Worm (Caenorhabditis elegans) whole organism, L4 larva: ENCODE results near the gene gst-27.

ENCODE experiments used
- F10B5.3 ChIP-seq: sonication (generic microtip); optimal IDR thresholded peaks from 2 replicates; lab custom pipeline; 2016; ENCODE audit warnings: mild to moderate bottlenecking, missing genetic modification characterization, missing compliant biosample characterization
- F49E8.2 ChIP-seq: sonication (generic microtip); optimal IDR thresholded peaks from 2 replicates; lab custom pipeline; 2016; ENCODE audit warnings: missing compliant biosample characterization, mild to moderate bottlenecking, missing genetic modification characterization, borderline replicate concordance
- Y48G9A.11 ChIP-seq: fragments of 200-800 bp; sonication (Bioruptor generic); IDR thresholded peaks from 2 replicates; pipeline ENCODE4 v1.3.6; 2022; ENCODE audit warnings: missing genetic modification reagents, missing genetic modification characterization, missing compliant biosample characterization
- aha-1 ChIP-seq: fragments of 150-350 bp; peaks from one replicate; lab custom pipeline; 2014; ENCODE audit warnings: missing biosample characterization, missing genetic modification characterization
- ceh-32 ChIP-seq: sonication (generic microtip); optimal IDR thresholded peaks from 2 replicates; lab custom pipeline; 2016; ENCODE audit warnings: mild to moderate bottlenecking, missing genetic modification characterization, missing compliant biosample characterization; ENCODE audit not compliant: poor library complexity
- ctbp-1 ChIP-seq: fragments of 200-800 bp; sonication (Bioruptor generic); IDR thresholded peaks from 2 replicates; pipeline ENCODE4 v1.3.6; 2022; ENCODE audit warnings: missing genetic modification reagents, missing genetic modification characterization, missing compliant biosample characterization
- daf-12 ChIP-seq: fragments of 150-350 bp; optimal IDR thresholded peaks from 2 replicates; lab custom pipeline; 2014; ENCODE audit warnings: missing biosample characterization, missing genetic modification reagents, missing genetic modification characterization
- daf-16 ChIP-seq, 3 experiments: sonication (generic microtip); optimal IDR thresholded peaks; 2 replicates each; lab custom pipeline; 2016 to 2017; ENCODE audit warnings: missing genetic modification characterization in 3 of 3, missing genetic modification reagents in 3 of 3, mild to moderate bottlenecking in 2 of 3, missing compliant biosample characterization in 2 of 3, missing biosample characterization in 1 of 3, moderate library complexity in 1 of 3
- daf-19 ChIP-seq: fragments of 200-800 bp; sonication (Bioruptor generic); conservative IDR thresholded peaks from 2 replicates; pipeline ENCODE4 v1.3.6; 2022; ENCODE audit warnings: missing genetic modification characterization, missing compliant biosample characterization
- dmd-6 ChIP-seq: fragments of 200-800 bp; sonication (Bioruptor generic); IDR thresholded peaks from 2 replicates; pipeline ENCODE4 v1.3.6; 2022; ENCODE audit warnings: missing genetic modification reagents, missing genetic modification characterization, missing compliant biosample characterization
- dmd-8 ChIP-seq: fragments of 200-800 bp; sonication (Bioruptor generic); IDR thresholded peaks from 2 replicates; pipeline ENCODE4 v1.3.6; 2022; ENCODE audit warnings: missing genetic modification characterization, missing compliant biosample characterization
- dve-1 ChIP-seq: sonication (generic microtip); optimal IDR thresholded peaks from 2 replicates; lab custom pipeline; 2017; ENCODE audit warnings: antibody characterized with exemption, mild to moderate bottlenecking, missing genetic modification characterization, missing compliant biosample characterization; ENCODE audit not compliant: insufficient read depth
- egl-27 ChIP-seq: sonication (generic microtip); optimal IDR thresholded peaks from 3 replicates; lab custom pipeline; 2017; ENCODE audit warnings: missing biosample characterization, missing genetic modification reagents, missing genetic modification characterization
- egl-43 ChIP-seq: fragments of 200-800 bp; sonication (Bioruptor generic); IDR thresholded peaks from 2 replicates; pipeline ENCODE4 v1.3.6; 2022; ENCODE audit warnings: missing genetic modification reagents, missing genetic modification characterization, missing compliant biosample characterization
- hlh-11 ChIP-seq: fragments of 200-800 bp; sonication (Bioruptor generic); optimal IDR thresholded peaks from 2 replicates; lab custom pipeline; 2018; ENCODE audit warnings: mild to moderate bottlenecking, missing genetic modification characterization, missing compliant biosample characterization
- hlh-30 ChIP-seq: sonication (generic microtip); optimal IDR thresholded peaks from 2 replicates; lab custom pipeline; 2017; ENCODE audit warnings: antibody characterized with exemption, mild to moderate bottlenecking, missing genetic modification characterization, missing compliant biosample characterization; ENCODE audit not compliant: insufficient read depth
- hmg-1.1 ChIP-seq: fragments of 200-800 bp; sonication (Bioruptor generic); IDR thresholded peaks from 2 replicates; pipeline ENCODE4 v1.3.6; 2022; ENCODE audit warnings: missing genetic modification reagents, missing genetic modification characterization, missing compliant biosample characterization
- lim-7 ChIP-seq: fragments of 200-800 bp; sonication (Bioruptor generic); IDR thresholded peaks from 2 replicates; pipeline ENCODE4 v1.3.6; 2022; ENCODE audit warnings: missing genetic modification characterization, missing compliant biosample characterization
- lin-38 ChIP-seq: fragments of 200-800 bp; sonication (Bioruptor generic); IDR thresholded peaks from 2 replicates; pipeline ENCODE4 v1.3.6; 2022; ENCODE audit warnings: missing genetic modification reagents, missing genetic modification characterization, missing compliant biosample characterization
- lin-39 ChIP-seq: fragments of 150-350 bp; optimal IDR thresholded peaks from 2 replicates; lab custom pipeline; 2014; ENCODE audit warnings: missing biosample characterization, missing genetic modification reagents, missing genetic modification characterization
- lsy-2 ChIP-seq, 2 experiments: fragments of 150-350 bp in 1 of 2; sonication (generic microtip) in 1 of 2; optimal IDR thresholded peaks; 2 replicates each; lab custom pipeline; 2014 to 2017; ENCODE audit warnings: missing biosample characterization in 2 of 2, missing genetic modification characterization in 2 of 2
- mdt-29 ChIP-seq: fragments of 200-800 bp; sonication (Bioruptor generic); IDR thresholded peaks from 2 replicates; pipeline ENCODE4 v1.3.6; 2022; ENCODE audit warnings: missing genetic modification reagents, missing genetic modification characterization, missing compliant biosample characterization
- mxl-2 ChIP-seq: fragments of 200-800 bp; sonication (Bioruptor generic); conservative IDR thresholded peaks from 2 replicates; pipeline ENCODE4 v1.3.6; 2022; ENCODE audit warnings: missing genetic modification reagents, missing genetic modification characterization, missing compliant biosample characterization
- nhr-25 ChIP-seq: sonication (generic microtip); optimal IDR thresholded peaks from 2 replicates; lab custom pipeline; 2017; ENCODE audit warnings: missing genetic modification characterization, mild to moderate bottlenecking, missing compliant biosample characterization, antibody characterized with exemption, moderate library complexity, borderline replicate concordance; ENCODE audit not compliant: insufficient read depth
- nhr-28 ChIP-seq: fragments of 150-350 bp; optimal IDR thresholded peaks from 2 replicates; lab custom pipeline; 2014; ENCODE audit warnings: missing biosample characterization, missing genetic modification characterization
- nhr-77 ChIP-seq: fragments of 150-350 bp; optimal IDR thresholded peaks from 2 replicates; lab custom pipeline; 2014; ENCODE audit warnings: missing biosample characterization, missing genetic modification characterization
- pqm-1 ChIP-seq: sonication (generic microtip); optimal IDR thresholded peaks from 2 replicates; lab custom pipeline; 2017; ENCODE audit warnings: missing biosample characterization, missing genetic modification characterization
- saeg-2 ChIP-seq: fragments of 200-800 bp; sonication (Bioruptor generic); IDR thresholded peaks from 2 replicates; pipeline ENCODE4 v1.3.6; 2022; ENCODE audit warnings: missing genetic modification reagents, missing genetic modification characterization, missing compliant biosample characterization
- skn-1 ChIP-seq: fragments of 150-350 bp; optimal IDR thresholded peaks from 2 replicates; lab custom pipeline; 2014; ENCODE audit warnings: missing biosample characterization, missing genetic modification characterization
- spr-3 ChIP-seq: fragments of 200-800 bp; sonication (Bioruptor generic); optimal IDR thresholded peaks from 2 replicates; lab custom pipeline; 2018; ENCODE audit warnings: mild to moderate bottlenecking, missing genetic modification characterization, missing compliant biosample characterization
- tag-97 ChIP-seq: fragments of 200-800 bp; sonication (Bioruptor generic); IDR thresholded peaks from 2 replicates; pipeline ENCODE4 v1.3.6; 2022; ENCODE audit warnings: missing genetic modification characterization, missing compliant biosample characterization
- unc-130 ChIP-seq: sonication (generic microtip); optimal IDR thresholded peaks from 2 replicates; lab custom pipeline; 2016; ENCODE audit warnings: missing genetic modification reagents, missing genetic modification characterization, missing compliant biosample characterization
- unc-62 ChIP-seq, 3 experiments: fragments of 150-350 bp in 1 of 3; sonication (generic microtip); optimal IDR thresholded peaks in 2 of 3; peaks in 1 of 3; 1 replicate in 1 of 3; 2 replicates in 2 of 3; lab custom pipeline; 2014 to 2017; ENCODE audit warnings: missing biosample characterization in 3 of 3, missing genetic modification characterization in 3 of 3, missing genetic modification reagents in 3 of 3, missing genotype in 1 of 3
- zfp-3 ChIP-seq: fragments of 200-800 bp; sonication (Bioruptor generic); conservative IDR thresholded peaks from 2 replicates; pipeline ENCODE4 v1.3.6; 2022; ENCODE audit warnings: missing genetic modification reagents, missing genetic modification characterization, missing compliant biosample characterization
- zip-11 ChIP-seq: fragments of 200-800 bp; sonication (Bioruptor generic); IDR thresholded peaks from 2 replicates; pipeline ENCODE4 v1.3.6; 2022; ENCODE audit warnings: missing genetic modification characterization, missing compliant biosample characterization
- zip-2 ChIP-seq: fragments of 150-350 bp; optimal IDR thresholded peaks from 2 replicates; lab custom pipeline; 2014; ENCODE audit warnings: missing biosample characterization, missing genetic modification characterization

Gene gst-27

DNA sequence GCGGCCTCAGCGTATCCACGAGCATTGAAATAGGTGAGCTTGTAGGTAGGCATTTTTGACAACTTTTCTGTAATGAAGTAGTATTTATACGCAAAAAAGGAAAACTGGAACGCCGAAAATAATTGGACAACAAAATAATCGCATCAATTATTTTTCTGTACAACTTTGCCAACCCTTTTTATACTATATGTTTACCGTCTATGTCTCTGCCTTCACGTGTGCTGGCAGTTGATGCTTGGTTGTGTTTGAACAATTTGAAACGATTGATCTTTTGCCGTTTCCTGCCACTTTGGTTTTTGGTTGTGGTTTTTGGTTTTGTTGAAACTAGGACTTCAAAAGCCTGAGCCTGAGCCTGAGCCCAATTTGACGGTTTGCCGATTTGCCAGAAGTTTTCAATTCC, 1.8 kb upstream of the gst-27 start, which contains the start of gene gst-28:
gst-28 (minus strand) TSS at position 238 of the 400 bp plus-strand sequence.
- TF ChIP-seq hlh-11 (peak; percentile 7), dmd-8 (GFP tag; lab: Robert Waterston, UW) (no peak), dve-1 (tag; lab: Kevin White, UChicago) (peak; percentile 20), F49E8.2 (no peak), pqm-1 (tag; lab: Kevin White, UChicago) (peak; percentile 13), nhr-77 (tag; lab: Kevin White, UChicago) (peak; percentile 52), daf-16 (GFP tag; optimal IDR thresholded peaks at IDR 0.05; lab: Kevin White, UChicago) (no peak), daf-16 (tag; optimal IDR thresholded peaks at IDR 0.05; lab: Kevin White, UChicago) (peak; percentile 66), mxl-2 (GFP tag; lab: Robert Waterston, UW) (no peak), saeg-2 (GFP tag; lab: Robert Waterston, UW) (0 out of 2 replicates have a peak, but pooled peaks have one; percentile 25), dmd-6 (GFP tag; lab: Robert Waterston, UW) (peak; percentile 40; the same call in 1 of the 2 replicates), hlh-30 (tag; lab: Kevin White, UChicago) (peak; percentile 6)
- TF ChIP-seq, all 104 proteins: peak for 8

- TF ChIP-seq daf-16 (GFP tag; optimal IDR thresholded peaks at IDR 0.05; lab: Kevin White, UChicago) = no peak
- TF ChIP-seq daf-16 (tag; optimal IDR thresholded peaks at IDR 0.05; lab: Kevin White, UChicago) = peak; percentile 4
- peak; percentile 41 for TF ChIP-seq pqm-1 (tag; lab: Kevin White, UChicago)
- no peak for TF ChIP-seq mdt-29 (GFP tag; lab: Robert Waterston, UW)
- TF ChIP-seq nhr-28 (tag; lab: Kevin White, UChicago) = peak; percentile 17
- TF ChIP-seq nhr-25 (tag; lab: Kevin White, UChicago) = no peak
Measured at ce11 chrII:15164453-15164852, 1.1 kb downstream of the gst-27 start, which contains the start of gene gst-26. gst-26 (minus strand) TSS chrII:15164553.

DNA sequence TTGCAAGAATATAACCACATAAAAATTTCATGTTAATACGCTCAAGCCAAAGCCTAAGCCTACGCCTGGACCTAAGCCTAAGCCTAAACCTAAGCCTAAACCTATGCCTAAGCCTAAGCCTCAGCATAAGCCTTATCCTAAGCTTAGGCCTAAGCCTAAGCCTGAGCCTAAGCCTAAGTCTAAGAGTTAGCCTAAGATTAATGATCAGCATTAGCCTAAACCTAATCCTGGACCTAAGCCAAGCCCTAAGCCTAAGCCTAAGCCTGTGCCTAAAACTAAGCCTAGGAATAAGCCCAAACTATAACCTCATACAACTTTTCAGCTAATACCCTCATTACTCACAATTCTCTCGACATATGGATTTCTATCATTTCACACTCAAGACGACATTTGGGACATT, 7.2 kb downstream of the gst-27 start:
- TF ChIP-seq tag-97 (GFP tag; lab: Robert Waterston, UW) (no peak), lin-38 (GFP tag; lab: Robert Waterston, UW) (no peak), aha-1 (tag; lab: Kevin White, UChicago) (peak; percentile 53), egl-43 (no peak), zfp-3 (no peak), hmg-1.1 (GFP tag; lab: Robert Waterston, UW) (no peak), daf-16 (GFP tag; optimal IDR thresholded peaks at IDR 0.05; lab: Kevin White, UChicago) (no peak), daf-16 (tag; optimal IDR thresholded peaks at IDR 0.05; lab: Kevin White, UChicago) (no peak)

- TF ChIP-seq aha-1 (tag; lab: Kevin White, UChicago) (no peak), lin-39 (tag; lab: Kevin White, UChicago) (no peak), zip-11 (GFP tag; lab: Robert Waterston, UW) (no peak), Y48G9A.11 (GFP tag; lab: Robert Waterston, UW) (no peak), F10B5.3 (no peak), daf-19 (no peak), ceh-32 (tag; lab: Kevin White, UChicago) (no peak), unc-130 (GFP tag; lab: Kevin White, UChicago) (no peak), hlh-30 (tag; lab: Kevin White, UChicago) (no peak), egl-27 (no peak), zip-2 (tag; lab: Kevin White, UChicago) (no peak), lim-7 (GFP tag; lab: Robert Waterston, UW) (no peak), saeg-2 (GFP tag; lab: Robert Waterston, UW) (no peak)
Measured at ce11 chrII:15157880-15158279, 7.7 kb downstream of the gst-27 start, which contains the start of gene ptr-20. ptr-20 (plus strand) TSS chrII:15158180.

- TF ChIP-seq skn-1 (tag; lab: Kevin White, UChicago) (no peak), aha-1 (tag; lab: Kevin White, UChicago) (peak; percentile 46), unc-62 (GFP tag; optimal IDR thresholded peaks at IDR 0.05 in 1 of 2; lab: Kevin White, UChicago) (peak in 1 of 2 experiments; percentile 52), unc-62 (tag; optimal IDR thresholded peaks at IDR 0.05; lab: Kevin White, UChicago) (no peak), daf-12 (no peak), lsy-2 (tag; optimal IDR thresholded peaks at IDR 0.05; lab: Kevin White, UChicago) (no peak), ctbp-1 (GFP tag; lab: Robert Waterston, UW) (no peak), spr-3 (GFP tag; lab: Kevin White, UChicago) (no peak)
Measured at ce11 chrII:15148442-15148841, 17.1 kb downstream of the gst-27 start.
